Fruit fly (Drosophila melanogaster) Kc167 (cell line): ENCODE data around the gene CG43255.

Source experiments
- Myc ChIP-seq: fragments of >200 bp; optimal IDR thresholded peaks from 2 replicates; lab custom pipeline; 2017; ENCODE audit warnings: missing external identifiers
- Sin3A ChIP-seq: fragments of >200 bp; optimal IDR thresholded peaks from 2 replicates; lab custom pipeline; 2018; ENCODE audit warnings: missing external identifiers
- h ChIP-seq: fragments of >200 bp; optimal IDR thresholded peaks from 3 replicates; lab custom pipeline; 2018; ENCODE audit warnings: missing external identifiers
- insv ChIP-seq: fragments of >200 bp; optimal IDR thresholded peaks from 3 replicates; lab custom pipeline; 2018; ENCODE audit warnings: missing external identifiers
- psq ChIP-seq: fragments of >200 bp; optimal IDR thresholded peaks from 2 replicates; lab custom pipeline; 2017; ENCODE audit warnings: missing external identifiers
- ttk ChIP-seq: sonication (Bioruptor generic); optimal IDR thresholded peaks from 2 replicates; lab custom pipeline; 2017; ENCODE audit warnings: missing external identifiers

CG43255 gene

DNA sequence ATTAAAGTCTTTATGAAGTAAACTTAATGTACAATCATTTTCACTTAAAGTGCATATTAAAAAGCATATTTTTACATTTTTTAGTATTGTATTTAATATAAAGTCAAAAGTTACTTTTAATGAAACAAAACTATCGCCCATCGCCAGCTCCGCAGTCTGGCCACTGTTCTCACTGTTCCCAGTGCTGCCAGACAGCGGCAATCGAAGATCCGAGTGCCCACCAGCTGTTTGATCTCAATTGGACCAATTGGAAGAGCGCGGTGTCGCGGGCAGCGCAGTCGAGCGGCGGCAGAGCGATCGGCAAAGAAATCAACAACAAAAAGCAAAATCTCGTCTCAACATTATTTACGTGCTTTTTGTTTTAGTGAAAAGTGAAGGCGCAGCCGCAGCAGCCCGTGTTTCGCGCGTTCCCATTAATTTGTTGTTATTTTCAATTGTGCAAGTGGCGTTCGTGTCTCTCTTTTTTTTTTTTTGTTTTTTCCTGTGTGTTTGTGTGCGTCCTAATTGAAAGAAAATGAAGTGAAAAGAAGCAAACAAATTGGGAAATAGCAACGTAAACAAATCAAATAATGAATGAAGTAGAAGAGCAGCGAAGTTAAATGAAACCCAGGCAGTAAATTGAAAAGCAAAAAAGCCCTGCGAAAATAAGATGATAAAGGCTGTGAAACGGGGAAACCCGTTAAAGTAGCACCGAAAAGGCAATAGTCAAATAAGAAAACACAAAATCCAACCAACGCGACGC, 16.8 kb upstream of the CG43255 start, which contains the start of gene rdgA:
TSS of gene rdgA (plus strand) at position 264 of the 742 bp plus-strand sequence.
- TF ChIP-seq h, result no peak

DNA sequence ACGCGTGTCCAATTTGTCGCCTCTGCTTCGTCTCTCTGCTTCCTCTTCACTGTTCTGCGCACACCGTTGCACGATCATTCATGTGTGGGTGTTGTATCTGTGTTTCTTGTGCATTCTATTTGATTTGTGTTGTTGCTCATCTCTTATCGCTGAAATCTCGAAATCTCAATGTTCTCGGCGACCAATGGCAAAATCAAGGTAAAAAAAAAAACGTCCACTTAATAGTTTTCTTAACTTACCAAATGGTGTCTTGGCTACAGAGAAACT, 16.3 kb upstream of the CG43255 start:
- TF ChIP-seq insv (lab: Kevin White, UChicago), result no peak
- TF ChIP-seq ttk (lab: Kevin White, UChicago), result no peak
- TF ChIP-seq Sin3A (lab: Kevin White, UChicago), result no peak
- no peak for TF ChIP-seq h
- TF ChIP-seq Myc (lab: Kevin White, UChicago), result no peak
- TF ChIP-seq psq (lab: Kevin White, UChicago), result no peak

DNA sequence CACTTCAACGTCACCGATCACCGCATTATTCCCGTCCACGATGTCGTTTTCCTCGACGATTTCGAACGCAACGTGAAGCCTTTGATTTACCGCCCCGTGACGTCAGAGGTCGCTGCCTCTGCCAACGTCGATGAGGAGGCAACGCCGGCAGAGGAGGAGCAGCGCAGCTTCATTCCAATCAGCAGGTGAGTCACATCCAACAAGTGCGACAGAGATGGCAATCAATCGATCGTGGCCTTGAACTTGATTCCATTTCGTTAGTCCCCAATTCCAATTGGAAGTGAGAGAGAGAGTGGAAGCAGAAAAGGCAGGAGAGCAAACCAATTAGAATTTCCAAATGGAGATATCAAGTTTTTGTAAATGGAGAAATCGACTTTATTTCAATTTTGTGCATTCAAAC, 15.6 kb upstream of the CG43255 start:
- no peak for TF ChIP-seq Sin3A (lab: Kevin White, UChicago)
- no peak for TF ChIP-seq Myc (lab: Kevin White, UChicago)
- no peak for TF ChIP-seq ttk (lab: Kevin White, UChicago)
- no peak for TF ChIP-seq insv (lab: Kevin White, UChicago)
- TF ChIP-seq h, result no peak
- TF ChIP-seq psq (lab: Kevin White, UChicago), result no peak

- TF ChIP-seq psq (lab: Kevin White, UChicago), result no peak
- no peak for TF ChIP-seq h
- TF ChIP-seq Sin3A (lab: Kevin White, UChicago), result no peak
- TF ChIP-seq ttk (lab: Kevin White, UChicago), result no peak
- TF ChIP-seq Myc (lab: Kevin White, UChicago), result no peak
- TF ChIP-seq insv (lab: Kevin White, UChicago), result no peak
Measured at dm6 chrX:8911878-8912277, 11.9 kb upstream of the CG43255 start.

dm6 chrX:8924778-8925177, 1.0 kb downstream of the CG43255 start:
- no peak for TF ChIP-seq Myc (lab: Kevin White, UChicago)
- TF ChIP-seq h, result no peak
- TF ChIP-seq psq (lab: Kevin White, UChicago), result no peak
- TF ChIP-seq Sin3A (lab: Kevin White, UChicago), result no peak
- TF ChIP-seq insv (lab: Kevin White, UChicago), result no peak
- TF ChIP-seq ttk (lab: Kevin White, UChicago), result no peak

DNA sequence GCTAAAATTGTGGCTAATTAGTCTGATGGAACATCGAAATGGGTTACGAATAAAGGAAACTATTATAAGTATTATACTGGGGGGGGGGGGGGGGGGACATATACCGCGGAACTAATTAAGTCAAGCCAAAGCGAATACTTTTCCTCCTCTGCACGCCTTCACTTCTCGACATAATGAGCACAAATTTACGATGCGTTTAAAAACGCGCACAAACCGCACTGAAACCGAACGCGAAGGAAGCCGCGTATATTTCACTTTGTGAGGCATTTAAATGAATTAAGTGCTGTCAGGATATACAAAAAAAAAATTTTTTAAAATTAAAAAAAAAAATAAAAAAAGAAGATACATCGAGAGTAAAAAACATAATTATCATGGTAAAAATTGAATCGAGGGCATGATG, 34.5 kb downstream of the CG43255 start:
- no peak for TF ChIP-seq ttk (lab: Kevin White, UChicago)
- TF ChIP-seq Sin3A (lab: Kevin White, UChicago), result no peak
- TF ChIP-seq h, result no peak
- TF ChIP-seq insv (lab: Kevin White, UChicago), result no peak
- no peak for TF ChIP-seq Myc (lab: Kevin White, UChicago)
- no peak for TF ChIP-seq psq (lab: Kevin White, UChicago)

DNA sequence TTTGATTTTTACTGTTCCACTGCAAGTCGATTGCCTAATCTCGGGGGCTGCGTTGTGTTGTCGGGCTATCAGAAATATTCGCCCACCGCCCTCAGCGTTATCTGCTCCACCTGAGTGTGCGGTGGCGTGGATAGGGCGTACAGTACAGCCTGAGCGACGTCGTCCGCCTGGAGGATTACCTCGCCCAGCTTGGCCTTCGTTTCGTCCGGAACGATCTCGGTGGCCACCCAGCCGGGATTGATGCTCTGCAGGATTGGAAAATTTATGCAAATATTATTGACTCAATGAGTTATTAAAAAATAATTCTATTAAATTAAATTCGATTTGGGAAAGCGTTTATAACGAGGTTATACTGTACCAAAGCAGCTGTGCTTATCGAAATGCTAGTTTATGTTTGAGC, 49.4 kb downstream of the CG43255 start:
- TF ChIP-seq Sin3A (lab: Kevin White, UChicago) (no peak), h (no peak), Myc (lab: Kevin White, UChicago) (no peak), ttk (lab: Kevin White, UChicago) (no peak), psq (lab: Kevin White, UChicago) (no peak), insv (lab: Kevin White, UChicago) (no peak)
